Fruit fly (Drosophila melanogaster): ENCODE data around the gene U2af38.

DNA sequence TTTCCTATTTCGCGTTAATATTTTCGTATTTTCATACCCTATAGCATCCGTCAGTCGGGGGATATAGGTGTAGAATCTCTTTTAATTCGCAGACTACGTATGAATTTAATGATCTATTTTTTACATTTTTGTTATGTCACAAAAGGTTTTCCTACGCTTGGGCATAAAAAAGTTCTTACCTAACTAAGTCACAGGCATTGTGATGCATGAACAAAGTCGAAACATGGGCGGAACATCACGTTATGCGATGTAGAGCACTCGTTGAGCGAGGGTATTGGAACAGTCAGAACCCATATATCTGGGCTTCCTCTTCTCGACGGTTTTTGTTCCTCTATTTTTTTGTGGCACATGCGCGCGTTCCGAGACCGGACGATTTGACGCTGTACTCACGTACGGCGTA lies 14.7 kb upstream of the U2af38 start:
- peak; percentile 73 for TF ChIP-seq pan (optimal IDR thresholded peaks at IDR 0.05)
- no peak for TF ChIP-seq psq (optimal IDR thresholded peaks at IDR 0.05)
- TF ChIP-seq CG8478 (optimal IDR thresholded peaks at IDR 0.05) = no peak
